Worm (Caenorhabditis elegans) whole organism, young adult: ENCODE measurements around the gene C52A11.3.

Experiments
- B0019.2 ChIP-seq: fragments of 200-800 bp; sonication (Bioruptor generic); conservative IDR thresholded peaks from 2 replicates; pipeline ENCODE4 v1.3.6; 2022; ENCODE audit warnings: missing genetic modification reagents, missing genetic modification characterization, missing compliant biosample characterization
- B0261.1 ChIP-seq: sonication (generic microtip); optimal IDR thresholded peaks from 2 replicates; lab custom pipeline; 2016; ENCODE audit warnings: mild to moderate bottlenecking, missing genetic modification characterization, moderate library complexity, missing compliant biosample characterization
- B0336.3 ChIP-seq: fragments of 200-800 bp; sonication (Bioruptor generic); IDR thresholded peaks from 2 replicates; pipeline ENCODE4 v1.3.6; 2022; ENCODE audit warnings: missing genetic modification characterization, missing compliant biosample characterization
- C06A6.2 ChIP-seq: fragments of 200-800 bp; sonication (Bioruptor generic); conservative IDR thresholded peaks from 2 replicates; pipeline ENCODE4 v1.3.6; 2022; ENCODE audit warnings: missing genetic modification characterization, missing compliant biosample characterization
- F22D6.2 ChIP-seq: sonication (generic microtip); optimal IDR thresholded peaks from 2 replicates; lab custom pipeline; 2016; ENCODE audit warnings: mild to moderate bottlenecking, missing genetic modification characterization, missing compliant biosample characterization
- F23B12.7 ChIP-seq: sonication (generic microtip); optimal IDR thresholded peaks from 2 replicates; lab custom pipeline; 2017; ENCODE audit warnings: missing genetic modification characterization, mild to moderate bottlenecking, missing compliant biosample characterization, antibody characterized with exemption, moderate library complexity; ENCODE audit not compliant: insufficient read depth
- F57A8.1 ChIP-seq: fragments of 200-800 bp; sonication (Bioruptor generic); optimal IDR thresholded peaks from 2 replicates; lab custom pipeline; 2018; ENCODE audit warnings: mild to moderate bottlenecking, missing genetic modification characterization, moderate library complexity, missing compliant biosample characterization
- Y53F4B.3 ChIP-seq: fragments of 200-800 bp; sonication (Bioruptor generic); IDR thresholded peaks from 2 replicates; pipeline ENCODE4 v1.3.6; 2022; ENCODE audit warnings: missing genetic modification reagents, missing genetic modification characterization, missing compliant biosample characterization
- Y56A3A.18 ChIP-seq: fragments of 200-800 bp; sonication (Bioruptor generic); IDR thresholded peaks from 2 replicates; pipeline ENCODE4 v1.3.6; 2022; ENCODE audit warnings: missing genetic modification reagents, missing genetic modification characterization, missing compliant biosample characterization
- Y67H2A.10 ChIP-seq: fragments of 200-800 bp; sonication (Bioruptor generic); conservative IDR thresholded peaks from 2 replicates; pipeline ENCODE4 v1.3.6; 2022; ENCODE audit warnings: missing genetic modification reagents, missing genetic modification characterization, missing compliant biosample characterization
- athp-1 ChIP-seq: sonication (generic microtip); optimal IDR thresholded peaks from 2 replicates; lab custom pipeline; 2017; ENCODE audit warnings: mild to moderate bottlenecking, missing genetic modification characterization, missing compliant biosample characterization
- attf-5 ChIP-seq: fragments of 200-800 bp; sonication (Bioruptor generic); optimal IDR thresholded peaks from 2 replicates; lab custom pipeline; 2018; ENCODE audit warnings: mild to moderate bottlenecking, missing genetic modification characterization, missing compliant biosample characterization
- bed-1 ChIP-seq: fragments of 200-800 bp; sonication (Bioruptor generic); IDR thresholded peaks from 2 replicates; pipeline ENCODE4 v1.3.6; 2022; ENCODE audit warnings: missing genetic modification reagents, missing genetic modification characterization, missing compliant biosample characterization
- bed-2 ChIP-seq: fragments of 200-800 bp; sonication (Bioruptor generic); IDR thresholded peaks from 2 replicates; pipeline ENCODE4 v1.3.6; 2022; ENCODE audit warnings: missing genetic modification reagents, missing genetic modification characterization, missing compliant biosample characterization
- cebp-1 ChIP-seq, 2 experiments: fragments of 200-800 bp in 1 of 2; sonication (Bioruptor generic) in 1 of 2; sonication (generic microtip) in 1 of 2; IDR thresholded peaks in 1 of 2; optimal IDR thresholded peaks in 1 of 2; 2 replicates each; pipeline versions ENCODE4 v1.3.6 to Lab custom; 2017 to 2022; ENCODE audit warnings: missing compliant biosample characterization in 2 of 2, missing genetic modification characterization in 2 of 2, mild to moderate bottlenecking in 1 of 2, missing genetic modification reagents in 1 of 2, moderate library complexity in 1 of 2
- ceh-58 ChIP-seq: fragments of 200-800 bp; sonication (Bioruptor generic); IDR thresholded peaks from 2 replicates; pipeline ENCODE4 v1.3.6; 2022; ENCODE audit warnings: missing genetic modification characterization, missing compliant biosample characterization
- ceh-79 ChIP-seq: sonication (generic microtip); optimal IDR thresholded peaks from 2 replicates; lab custom pipeline; 2017; ENCODE audit warnings: mild to moderate bottlenecking, missing genetic modification characterization, missing compliant biosample characterization
- chd-7 ChIP-seq: sonication (generic microtip); optimal IDR thresholded peaks from 2 replicates; lab custom pipeline; 2016; ENCODE audit warnings: mild to moderate bottlenecking, missing genetic modification characterization, moderate library complexity, missing compliant biosample characterization
- dox-1 ChIP-seq: fragments of 200-800 bp; sonication (Bioruptor generic); IDR thresholded peaks from 2 replicates; pipeline ENCODE4 v1.3.6; 2022; ENCODE audit warnings: missing genetic modification reagents, missing genetic modification characterization, missing compliant biosample characterization
- efl-1 ChIP-seq: fragments of 150-350 bp; optimal IDR thresholded peaks from 2 replicates; lab custom pipeline; 2014; ENCODE audit warnings: missing biosample characterization, missing genetic modification reagents, missing genetic modification characterization
- egl-44 ChIP-seq: fragments of 200-800 bp; sonication (Bioruptor generic); IDR thresholded peaks from 2 replicates; pipeline ENCODE4 v1.3.6; 2022; ENCODE audit warnings: missing genetic modification reagents, missing genetic modification characterization, missing compliant biosample characterization
- egrh-3 ChIP-seq: fragments of 200-800 bp; sonication (Bioruptor generic); IDR thresholded peaks from 2 replicates; pipeline ENCODE4 v1.3.6; 2022; ENCODE audit warnings: missing genetic modification reagents, missing genetic modification characterization, missing compliant biosample characterization
- ets-4 ChIP-seq: fragments of 200-800 bp; sonication (Bioruptor generic); optimal IDR thresholded peaks from 2 replicates; lab custom pipeline; 2018; ENCODE audit warnings: mild to moderate bottlenecking, missing genetic modification characterization, missing compliant biosample characterization
- gei-17 ChIP-seq: fragments of 200-800 bp; sonication (Bioruptor generic); optimal IDR thresholded peaks from 2 replicates; lab custom pipeline; 2018; ENCODE audit warnings: mild to moderate bottlenecking, missing genetic modification characterization, missing compliant biosample characterization
- him-1 ChIP-seq: sonication (generic microtip); optimal IDR thresholded peaks from 2 replicates; lab custom pipeline; 2016; ENCODE audit warnings: missing genotype, missing genetic modification reagents, missing genetic modification characterization, missing compliant biosample characterization
- let-607 ChIP-seq, 2 experiments: fragments of 200-800 bp in 1 of 2; sonication (Bioruptor generic) in 1 of 2; sonication (generic microtip) in 1 of 2; optimal IDR thresholded peaks; 2 replicates each; lab custom pipeline; 2016 to 2018; ENCODE audit warnings: mild to moderate bottlenecking in 2 of 2, missing compliant biosample characterization in 2 of 2, missing genetic modification characterization in 2 of 2, moderate library complexity in 2 of 2, missing genotype in 1 of 2
- lin-35 ChIP-seq, 3 experiments: fragments of 150-350 bp in 2 of 3; sonication (generic microtip) in 1 of 3; optimal IDR thresholded peaks; 2 replicates each; lab custom pipeline; 2014 to 2018; ENCODE audit warnings: missing biosample characterization in 3 of 3, missing genetic modification characterization in 3 of 3, missing genetic modification reagents in 3 of 3
- lin-54 ChIP-seq: fragments of 200-800 bp; sonication (Bioruptor generic); optimal IDR thresholded peaks from 2 replicates; lab custom pipeline; 2018; ENCODE audit warnings: mild to moderate bottlenecking, missing genetic modification characterization, missing compliant biosample characterization
- lir-1 ChIP-seq: fragments of 200-800 bp; sonication (Bioruptor generic); conservative IDR thresholded peaks from 2 replicates; pipeline ENCODE4 v1.3.6; 2022; ENCODE audit warnings: missing genetic modification reagents, missing genetic modification characterization, missing compliant biosample characterization
- madf-3 ChIP-seq: fragments of 200-800 bp; sonication (Bioruptor generic); IDR thresholded peaks from 2 replicates; pipeline ENCODE4 v1.3.6; 2022; ENCODE audit warnings: missing genetic modification reagents, missing genetic modification characterization, missing compliant biosample characterization
- madf-6 ChIP-seq: fragments of 200-800 bp; sonication (Bioruptor generic); IDR thresholded peaks from 2 replicates; pipeline ENCODE4 v1.3.6; 2022; ENCODE audit warnings: missing genetic modification reagents, missing genetic modification characterization, missing compliant biosample characterization
- mcd-1 ChIP-seq: fragments of 200-800 bp; sonication (Bioruptor generic); IDR thresholded peaks from 2 replicates; pipeline ENCODE4 v1.3.6; 2022; ENCODE audit warnings: missing genetic modification reagents, missing genetic modification characterization, missing compliant biosample characterization
- mes-4 ChIP-seq: sonication (generic microtip); optimal IDR thresholded peaks from 2 replicates; lab custom pipeline; 2016; ENCODE audit warnings: missing genotype, missing genetic modification characterization, missing compliant biosample characterization
- mxl-1 ChIP-seq: sonication (generic microtip); optimal IDR thresholded peaks from 2 replicates; lab custom pipeline; 2016; ENCODE audit warnings: missing genetic modification characterization, missing compliant biosample characterization
- nfyb-1 ChIP-seq: fragments of 200-800 bp; sonication (Bioruptor generic); IDR thresholded peaks from 2 replicates; pipeline ENCODE4 v1.3.6; 2022; ENCODE audit warnings: missing genetic modification reagents, missing genetic modification characterization, missing compliant biosample characterization
- rcor-1 ChIP-seq: fragments of 200-800 bp; sonication (Bioruptor generic); IDR thresholded peaks from 2 replicates; pipeline ENCODE4 v1.3.6; 2022; ENCODE audit warnings: missing genetic modification reagents, missing genetic modification characterization, missing compliant biosample characterization
- sea-2 ChIP-seq: fragments of 200-800 bp; sonication (Bioruptor generic); IDR thresholded peaks from 2 replicates; pipeline ENCODE4 v1.3.6; 2022; ENCODE audit warnings: missing genetic modification characterization, missing compliant biosample characterization
- snpc-1.1 ChIP-seq: sonication (generic microtip); optimal IDR thresholded peaks from 2 replicates; lab custom pipeline; 2017; ENCODE audit warnings: missing genetic modification characterization, mild to moderate bottlenecking, missing compliant biosample characterization, antibody characterized with exemption, moderate library complexity, missing genotype, missing genetic modification reagents; ENCODE audit not compliant: insufficient read depth
- somi-1 ChIP-seq: fragments of 200-800 bp; sonication (Bioruptor generic); optimal IDR thresholded peaks from 2 replicates; lab custom pipeline; 2018; ENCODE audit warnings: mild to moderate bottlenecking, missing genetic modification characterization, missing compliant biosample characterization
- sptf-2 ChIP-seq: fragments of 200-800 bp; sonication (Bioruptor generic); optimal IDR thresholded peaks from 2 replicates; lab custom pipeline; 2018; ENCODE audit warnings: mild to moderate bottlenecking, missing genetic modification characterization, missing compliant biosample characterization
- unc-130 ChIP-seq: sonication (generic microtip); optimal IDR thresholded peaks from 2 replicates; lab custom pipeline; 2016; ENCODE audit warnings: missing genetic modification reagents, missing genetic modification characterization, missing compliant biosample characterization
- unc-62 ChIP-seq: fragments of 150-350 bp; optimal IDR thresholded peaks from 2 replicates; lab custom pipeline; 2014; ENCODE audit warnings: missing biosample characterization, missing genetic modification reagents, missing genetic modification characterization
- xnd-1 ChIP-seq: sonication (generic microtip); optimal IDR thresholded peaks from 2 replicates; lab custom pipeline; 2016; ENCODE audit warnings: missing genotype, missing genetic modification reagents, missing genetic modification characterization, missing compliant biosample characterization
- ztf-22 ChIP-seq: fragments of 200-800 bp; sonication (Bioruptor generic); optimal IDR thresholded peaks from 2 replicates; lab custom pipeline; 2018; ENCODE audit warnings: mild to moderate bottlenecking, missing genetic modification characterization, moderate library complexity, missing compliant biosample characterization
- ztf-28 ChIP-seq: fragments of 200-800 bp; sonication (Bioruptor generic); IDR thresholded peaks from 2 replicates; pipeline ENCODE4 v1.3.6; 2022; ENCODE audit warnings: missing genetic modification reagents, missing genetic modification characterization, missing compliant biosample characterization
- ztf-3 ChIP-seq: fragments of 200-800 bp; sonication (Bioruptor generic); optimal IDR thresholded peaks from 2 replicates; lab custom pipeline; 2018; ENCODE audit warnings: mild to moderate bottlenecking, missing genetic modification characterization, missing compliant biosample characterization

C52A11.3 gene

DNA sequence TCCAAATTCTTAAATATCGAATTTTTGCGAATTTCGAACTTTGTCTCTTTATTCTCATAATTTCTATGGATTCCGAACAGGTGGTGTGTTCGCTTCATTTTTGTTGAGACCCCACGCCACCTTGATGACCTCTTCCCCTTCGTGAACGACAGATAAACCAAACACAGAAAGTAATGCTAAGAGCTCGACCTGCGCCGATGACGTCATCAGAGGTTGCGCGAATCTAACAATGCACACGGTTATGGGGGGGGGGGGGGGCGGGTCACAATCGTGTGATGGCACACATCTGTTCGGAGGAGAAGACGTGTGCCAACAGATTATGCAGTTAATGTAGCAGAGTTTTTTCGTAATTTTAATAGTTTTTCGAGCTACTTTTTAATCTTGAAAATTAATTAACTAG, 47.1 kb downstream of the C52A11.3 start:
- TF ChIP-seq gei-17 (no peak), rcor-1 (no peak), nfyb-1 (GFP tag; lab: Robert Waterston, UW) (no peak), mes-4 (no peak), lir-1 (GFP tag; lab: Robert Waterston, UW) (no peak), him-1 (tag; lab: Kevin White, UChicago) (no peak), ceh-58 (no peak), ceh-79 (tag; lab: Kevin White, UChicago) (no peak), let-607 (tag; optimal IDR thresholded peaks at IDR 0.05; lab: Kevin White, UChicago) (no peak), somi-1 (GFP tag; lab: Kevin White, UChicago) (no peak), C06A6.2 (GFP tag; lab: Robert Waterston, UW) (no peak), snpc-1.1 (tag; lab: Kevin White, UChicago) (no peak), athp-1 (tag; lab: Kevin White, UChicago) (no peak), mxl-1 (no peak)

ce11 chrII:10784780-10785463, 47.8 kb downstream of the C52A11.3 start, which contains the start of gene cdl-1:
TSS of gene cdl-1 (plus strand) at chrII:10785452.
- TF ChIP-seq dox-1 (GFP tag; lab: Robert Waterston, UW) (0 out of 2 replicates have a peak, but pooled peaks have one; percentile 15), let-607 (tag; optimal IDR thresholded peaks at IDR 0.05; lab: Kevin White, UChicago) (no peak), bed-1 (no peak), chd-7 (tag; lab: Kevin White, UChicago) (no peak), C06A6.2 (GFP tag; lab: Robert Waterston, UW) (no peak), ztf-3 (GFP tag; lab: Kevin White, UChicago) (no peak), lin-54 (GFP tag; lab: Kevin White, UChicago) (peak; percentile 85), efl-1 (GFP tag; lab: Kevin White, UChicago) (peak; percentile 78), mes-4 (no peak), unc-130 (GFP tag; lab: Kevin White, UChicago) (no peak), sea-2 (GFP tag; lab: Robert Waterston, UW) (no peak), unc-62 (GFP tag; lab: Kevin White, UChicago) (no peak), sptf-2 (no peak), F22D6.2 (tag; lab: Kevin White, UChicago) (no peak), bed-2 (GFP tag; lab: Robert Waterston, UW) (no peak), lir-1 (GFP tag; lab: Robert Waterston, UW) (no peak), F23B12.7 (tag; lab: Kevin White, UChicago) (peak; percentile 3), egl-44 (no peak), madf-6 (peak; percentile 54; the same call in 1 of the 2 replicates), Y56A3A.18 (GFP tag; lab: Robert Waterston, UW) (no peak), B0336.3 (GFP tag; lab: Robert Waterston, UW) (no peak), ztf-28 (GFP tag; lab: Robert Waterston, UW) (no peak), xnd-1 (tag; lab: Kevin White, UChicago) (no peak), lin-35 (GFP tag; optimal IDR thresholded peaks at IDR 0.05; lab: Kevin White, UChicago) (peak in 1 of 3 experiments; percentile 84), F57A8.1 (GFP tag; lab: Kevin White, UChicago) (no peak), attf-5 (peak; percentile 67), mcd-1 (GFP tag; lab: Robert Waterston, UW) (peak; percentile 15; the same call in 1 of the 2 replicates), B0261.1 (tag; lab: Kevin White, UChicago) (no peak), madf-3 (peak; percentile 63; the same call in 1 of the 2 replicates), cebp-1 (GFP tag; IDR thresholded peaks at IDR 0.05; lab: Robert Waterston, UW) (no peak), cebp-1 (tag; optimal IDR thresholded peaks at IDR 0.05; lab: Kevin White, UChicago) (peak; percentile 46), ets-4 (GFP tag; lab: Kevin White, UChicago) (no peak), Y53F4B.3 (no peak), ztf-22 (GFP tag; lab: Kevin White, UChicago) (no peak), egrh-3 (no peak), Y67H2A.10 (GFP tag; lab: Robert Waterston, UW) (no peak), B0019.2 (GFP tag; lab: Robert Waterston, UW) (no peak)
